Fruit fly (Drosophila melanogaster): ENCODE results near the gene CG31441.
A peak's percentile ranks its signal among the peaks of the same experiment; 100 is the strongest.

The CG31441 gene

DNA sequence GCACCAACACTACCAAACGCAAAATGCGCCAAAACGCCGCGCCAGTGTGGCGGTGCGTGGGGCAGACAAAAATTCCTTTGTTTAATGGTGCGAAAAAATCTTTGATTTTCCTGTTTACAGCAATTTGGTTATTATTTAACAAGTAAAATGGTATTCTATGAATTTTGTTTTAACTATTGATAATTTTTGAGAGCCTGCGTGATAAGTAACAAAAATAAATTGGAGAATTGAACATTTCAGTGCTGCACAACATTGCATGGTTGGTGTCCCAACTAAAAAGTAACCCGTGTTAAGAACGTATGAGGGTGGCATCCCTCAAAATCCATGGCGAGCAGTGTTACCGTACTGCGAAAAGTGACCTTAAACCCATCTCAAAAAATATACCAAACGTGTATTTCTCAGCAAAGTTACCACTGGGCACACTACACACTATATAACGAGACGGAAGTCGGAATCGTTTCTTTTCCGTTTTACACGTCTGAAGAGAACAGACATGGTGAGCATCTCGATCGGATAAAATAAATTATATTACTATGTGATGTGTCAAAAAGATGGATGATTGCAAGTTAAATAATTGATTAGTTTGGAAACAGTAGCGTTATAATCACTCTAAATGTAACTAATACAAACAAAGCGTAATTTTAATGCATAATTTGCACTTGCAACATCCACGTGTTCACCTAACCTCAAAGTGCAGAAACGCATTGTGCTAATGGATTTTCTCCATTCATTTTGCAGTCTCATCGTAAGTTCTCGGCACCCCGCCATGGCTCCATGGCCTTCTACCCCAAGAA, 14.5 kb upstream of the CG31441 start, which contains the start of the genes CG6693 and RpL3 (continued):
- TF ChIP-seq CG6254 (GFP tag; optimal IDR thresholded peaks at IDR 0.05) (peak; percentile 45), CG43689 (GFP tag; IDR thresholded peaks at IDR 0.05) (no peak), lilli (GFP tag; optimal IDR thresholded peaks at IDR 0.05) (peak; percentile 90), CG9817 (tag; optimal IDR thresholded peaks at IDR 0.05) (peak; percentile 20), pros (GFP tag; optimal IDR thresholded peaks at IDR 0.05) (peak; percentile 53), bcd (GFP tag; optimal IDR thresholded peaks at IDR 0.05) (peak; percentile 79), CG7839 (tag; optimal IDR thresholded peaks at IDR 0.05) (peak; percentile 77), CG2116 (GFP tag; optimal IDR thresholded peaks at IDR 0.05) (peak; percentile 70), unc-4 (GFP tag; IDR thresholded peaks at IDR 0.05; ENCODE audit: partially characterized antibody) (0 out of 2 replicates have a peak, but pooled peaks have one; percentile 34), CG2202 (tag; optimal IDR thresholded peaks at IDR 0.05) (peak; percentile 70), CG2678 (tag; optimal IDR thresholded peaks at IDR 0.05) (peak; percentile 82), CG6689 (GFP tag; IDR thresholded peaks at IDR 0.05) (peak; percentile 60), Dbx (GFP tag; IDR thresholded peaks at IDR 0.05) (peak; percentile 89), slp2 (GFP tag; optimal IDR thresholded peaks at IDR 0.05) (peak; percentile 37), CG13894 (tag; optimal IDR thresholded peaks at IDR 0.05) (peak; percentile 91), trh (GFP tag; optimal IDR thresholded peaks at IDR 0.05) (peak; percentile 48), CG18476 (GFP tag; optimal IDR thresholded peaks at IDR 0.05) (peak; percentile 22), CG15011 (GFP tag; optimal IDR thresholded peaks at IDR 0.05) (peak; percentile 77), CG16863 (GFP tag; optimal IDR thresholded peaks at IDR 0.05) (peak; percentile 58), CG12659 (GFP tag; optimal IDR thresholded peaks at IDR 0.05) (peak; percentile 90), CG9932 (GFP tag; IDR thresholded peaks at IDR 0.05) (peak; percentile 63), CG1603 (tag; optimal IDR thresholded peaks at IDR 0.05) (peak; percentile 90), Fer2 (tag; optimal IDR thresholded peaks at IDR 0.05) (peak; percentile 28), caup (GFP tag; optimal IDR thresholded peaks at IDR 0.05; ENCODE audit: severe bottlenecking) (peak; percentile 92), CG4404 (GFP tag; IDR thresholded peaks at IDR 0.05) (no peak), zen (tag; optimal IDR thresholded peaks at IDR 0.05) (peak; percentile 60), CG11696 (GFP tag; IDR thresholded peaks at IDR 0.05) (peak; percentile 72), CG6175 (GFP tag; IDR thresholded peaks at IDR 0.05) (peak; percentile 36; the same call in 1 of the 3 replicates), mld (GFP tag; IDR thresholded peaks at IDR 0.05; ENCODE audit: partially characterized antibody) (no peak), CG1233 (GFP tag; optimal IDR thresholded peaks at IDR 0.05) (peak; percentile 79), CG11398 (GFP tag; optimal IDR thresholded peaks at IDR 0.05) (peak; percentile 55), pho (GFP tag; optimal IDR thresholded peaks at IDR 0.05) (peak; percentile 47), Meics (GFP tag; optimal IDR thresholded peaks at IDR 0.05) (peak; percentile 87), chn (GFP tag; optimal IDR thresholded peaks at IDR 0.05) (peak; percentile 43), CG2120 (GFP tag; optimal IDR thresholded peaks at IDR 0.05) (peak; percentile 55), CG9797 (GFP tag; optimal IDR thresholded peaks at IDR 0.05) (peak; percentile 100), CG1832 (GFP tag; optimal IDR thresholded peaks at IDR 0.05) (no peak), tx (GFP tag; optimal IDR thresholded peaks at IDR 0.05) (no peak), Ssrp (tag; optimal IDR thresholded peaks at IDR 0.05) (peak; percentile 26), emc (GFP tag; optimal IDR thresholded peaks at IDR 0.05) (peak; percentile 53), HLH54F (GFP tag; optimal IDR thresholded peaks at IDR 0.05) (peak; percentile 53), NfI (GFP tag; optimal IDR thresholded peaks at IDR 0.05) (peak; percentile 84), sug (tag; optimal IDR thresholded peaks at IDR 0.05) (peak; percentile 70), cwo (GFP tag; optimal IDR thresholded peaks at IDR 0.05) (peak; percentile 61), bsh (GFP tag; optimal IDR thresholded peaks at IDR 0.05) (peak; percentile 63 to 66), Lpt (GFP tag; optimal IDR thresholded peaks at IDR 0.05) (no peak), CG4424 (GFP tag; optimal IDR thresholded peaks at IDR 0.05) (peak; percentile 56), rib (GFP tag; IDR thresholded peaks at IDR 0.05) (peak; percentile 71)

Measured in whole organism, embryonic.